Fruit fly (Drosophila melanogaster): ENCODE results near the gene CG10947.
A peak's percentile ranks its signal among the peaks of the same experiment; 100 is the strongest.
"Not testable (repeated sequence)": the region's sequence is repeated elsewhere in the genome, so short reads cannot be mapped to it uniquely, and the experiment has no call there.

Gene CG10947

DNA sequence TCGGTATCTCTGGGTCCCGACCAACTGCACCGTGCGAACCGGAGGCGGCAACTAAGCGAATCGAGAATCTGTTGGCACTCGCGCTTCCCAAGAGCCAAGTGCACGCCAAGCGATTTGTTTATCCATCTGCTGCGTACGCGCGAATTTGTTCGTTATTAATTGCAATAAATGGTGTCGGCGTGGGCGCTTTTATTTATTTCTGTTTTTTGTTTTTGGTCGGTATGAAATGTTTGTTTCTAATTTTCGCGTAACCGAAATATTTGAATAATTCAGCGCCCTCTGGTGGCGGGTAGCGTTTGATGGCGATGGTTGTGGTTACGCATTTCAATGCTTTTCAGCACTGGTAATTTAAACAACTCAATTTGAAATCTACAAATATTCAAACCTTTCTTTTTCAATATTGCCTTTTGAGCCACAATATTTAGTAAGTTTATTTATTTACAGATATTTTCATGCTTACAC, at the start of gene CG10947:
TSS of gene CG10947 (minus strand) at position 51 of the 462 bp plus-strand sequence.
- peak; percentile 60 for TF ChIP-seq toe (GFP tag; optimal IDR thresholded peaks at IDR 0.05)
- peak; percentile 59 for TF ChIP-seq Crg-1 (GFP tag; optimal IDR thresholded peaks at IDR 0.05)
- no peak for TF ChIP-seq CG11617 (GFP tag; optimal IDR thresholded peaks at IDR 0.05)
- TF ChIP-seq kay (GFP tag; ENCODE audit: borderline replicate concordance), result no peak
- TF ChIP-seq CG14711 (tag; optimal IDR thresholded peaks at IDR 0.05), result no peak
- TF ChIP-seq Hr96 (GFP tag; optimal IDR thresholded peaks at IDR 0.05), result peak; percentile 45
- no peak for TF ChIP-seq cnc (optimal IDR thresholded peaks at IDR 0.05)
- TF ChIP-seq bab1 (GFP tag; optimal IDR thresholded peaks at IDR 0.05), result peak; percentile 76
- TF ChIP-seq CG33017 (tag; optimal IDR thresholded peaks at IDR 0.05), result no peak
- no peak for TF ChIP-seq tj (GFP tag; optimal IDR thresholded peaks at IDR 0.05)
- TF ChIP-seq pad (GFP tag; optimal IDR thresholded peaks at IDR 0.05), result peak; percentile 24
- peak; percentile 79 for TF ChIP-seq CG1620 (GFP tag; optimal IDR thresholded peaks at IDR 0.05)
- peak; percentile 2 for TF ChIP-seq CG7045 (GFP tag; optimal IDR thresholded peaks at IDR 0.05)
- peak; percentile 40 for TF ChIP-seq ovo (GFP tag; optimal IDR thresholded peaks at IDR 0.05)
- TF ChIP-seq CG7101 (tag; optimal IDR thresholded peaks at IDR 0.05), result peak; percentile 46
- TF ChIP-seq cic (GFP tag; optimal IDR thresholded peaks at IDR 0.05), result no peak
- TF ChIP-seq Mnt (GFP tag; optimal IDR thresholded peaks at IDR 0.05), result peak; percentile 29
- peak; percentile 14 for TF ChIP-seq CG5204 (GFP tag; optimal IDR thresholded peaks at IDR 0.05)

DNA sequence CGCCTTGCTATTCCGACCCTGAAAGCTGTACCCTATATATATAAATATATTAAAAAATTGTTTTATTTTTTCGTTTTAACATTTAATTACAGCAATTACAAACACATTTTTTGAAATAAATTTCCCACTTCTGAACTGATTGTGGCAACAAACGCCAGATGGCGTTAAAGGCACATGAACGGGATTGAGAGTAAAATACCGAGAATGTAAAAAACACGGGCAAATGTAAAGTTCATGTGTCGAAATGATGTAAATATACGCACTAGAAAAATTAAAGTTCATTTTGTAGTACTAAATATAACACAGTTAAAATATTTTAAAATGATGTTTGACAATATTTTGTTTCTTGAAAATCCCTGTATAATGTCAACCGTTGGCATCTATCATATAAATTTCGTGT, 49.8 kb upstream of the CG10947 start:
- TF ChIP-seq CG33017 (tag; optimal IDR thresholded peaks at IDR 0.05), result no peak
- TF ChIP-seq toe (GFP tag; optimal IDR thresholded peaks at IDR 0.05), result no peak
- no peak for TF ChIP-seq cic (GFP tag; optimal IDR thresholded peaks at IDR 0.05)
- TF ChIP-seq CG11617 (GFP tag; optimal IDR thresholded peaks at IDR 0.05), result no peak
- TF ChIP-seq CG7045 (GFP tag; optimal IDR thresholded peaks at IDR 0.05), result no peak
- no peak for TF ChIP-seq Mnt (GFP tag; optimal IDR thresholded peaks at IDR 0.05)
- TF ChIP-seq kay (GFP tag; ENCODE audit: borderline replicate concordance), result no peak
- no peak for TF ChIP-seq CG1620 (GFP tag; optimal IDR thresholded peaks at IDR 0.05)
- TF ChIP-seq CG14711 (tag; optimal IDR thresholded peaks at IDR 0.05), result no peak
- no peak for TF ChIP-seq Clk (GFP tag; optimal IDR thresholded peaks at IDR 0.05)

DNA sequence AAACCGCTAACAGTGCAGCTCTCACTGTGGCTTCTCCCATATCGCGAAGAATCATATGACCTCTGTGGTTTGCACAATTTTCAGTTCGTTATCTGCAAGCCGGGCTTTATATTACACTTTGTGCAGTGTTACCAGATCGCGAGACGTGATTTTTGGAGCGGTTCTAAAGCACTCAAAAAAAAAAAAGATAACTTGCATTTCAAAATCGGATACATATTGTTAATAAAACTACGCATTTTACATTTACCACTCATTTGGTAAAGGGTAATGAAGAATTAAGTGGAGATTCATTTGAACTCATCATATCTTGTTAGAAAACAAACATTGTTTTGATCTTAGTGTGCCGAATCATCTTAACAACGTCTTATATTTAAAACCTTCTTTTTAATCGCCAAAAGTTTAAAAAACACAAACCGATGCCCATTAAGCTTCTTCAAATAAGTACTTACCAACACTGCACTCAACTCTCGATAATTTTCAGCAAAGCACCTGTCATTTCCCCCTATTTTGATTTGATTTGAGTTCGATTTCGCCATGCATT, 48.8 kb upstream of the CG10947 start, which contains the start of gene CG2493:
TSS of gene CG2493 (minus strand) at position 129 of the 541 bp plus-strand sequence.
- peak; percentile 21 for TF ChIP-seq toe (GFP tag; optimal IDR thresholded peaks at IDR 0.05)
- TF ChIP-seq bab1 (GFP tag; optimal IDR thresholded peaks at IDR 0.05), result no peak
- TF ChIP-seq CG5204 (GFP tag; optimal IDR thresholded peaks at IDR 0.05), result no peak
- no peak for TF ChIP-seq ovo (GFP tag; optimal IDR thresholded peaks at IDR 0.05)
- peak; percentile 20 for TF ChIP-seq CG12768 (GFP tag; optimal IDR thresholded peaks at IDR 0.05)
- peak; percentile 52 for TF ChIP-seq CG14711 (tag; optimal IDR thresholded peaks at IDR 0.05)
- peak; percentile 29 for TF ChIP-seq pad (GFP tag; optimal IDR thresholded peaks at IDR 0.05)
- peak; percentile 15 for TF ChIP-seq Hr96 (GFP tag; optimal IDR thresholded peaks at IDR 0.05)
- TF ChIP-seq tj (GFP tag; optimal IDR thresholded peaks at IDR 0.05), result peak; percentile 57

DNA sequence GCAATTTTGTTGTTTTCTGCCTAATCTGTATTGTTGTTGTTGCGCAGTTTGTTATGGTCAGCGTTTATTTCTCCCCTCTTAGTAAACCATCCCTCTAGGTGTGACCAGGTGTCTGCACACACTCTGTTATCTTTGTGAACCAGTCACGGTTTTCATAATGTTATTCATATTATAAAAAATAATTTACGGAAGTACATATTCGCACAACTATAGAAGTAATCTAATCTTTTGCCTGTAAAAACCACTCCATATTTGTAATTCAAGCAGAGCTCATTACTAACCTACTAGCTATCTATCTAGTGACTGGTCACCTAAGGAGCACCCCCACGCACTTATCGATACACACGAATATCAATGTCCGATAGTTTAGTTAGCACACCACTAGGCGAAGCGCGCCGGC, 44.4 kb upstream of the CG10947 start, which contains the start of the genes CG18858 and Cdc23:
TSS of gene CG18858 (minus strand) at position 101 of the 400 bp plus-strand sequence.
TSS of gene Cdc23 (plus strand) at position 368 of the 400 bp plus-strand sequence.
- not testable (repeated sequence) for TF ChIP-seq CG7101 (tag; optimal IDR thresholded peaks at IDR 0.05); Clk (GFP tag; optimal IDR thresholded peaks at IDR 0.05); Crg-1 (GFP tag; optimal IDR thresholded peaks at IDR 0.05)

DNA sequence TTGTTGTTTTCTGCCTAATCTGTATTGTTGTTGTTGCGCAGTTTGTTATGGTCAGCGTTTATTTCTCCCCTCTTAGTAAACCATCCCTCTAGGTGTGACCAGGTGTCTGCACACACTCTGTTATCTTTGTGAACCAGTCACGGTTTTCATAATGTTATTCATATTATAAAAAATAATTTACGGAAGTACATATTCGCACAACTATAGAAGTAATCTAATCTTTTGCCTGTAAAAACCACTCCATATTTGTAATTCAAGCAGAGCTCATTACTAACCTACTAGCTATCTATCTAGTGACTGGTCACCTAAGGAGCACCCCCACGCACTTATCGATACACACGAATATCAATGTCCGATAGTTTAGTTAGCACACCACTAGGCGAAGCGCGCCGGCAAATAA, 35.3 kb upstream of the CG10947 start, which contains the start of the genes CG31683 and CG31687:
TSS of gene CG31683 (minus strand) at position 101 of the 400 bp plus-strand sequence.
TSS of gene CG31687 (plus strand) at position 362 of the 400 bp plus-strand sequence.
- not testable (repeated sequence) for TF ChIP-seq CG7101 (tag; optimal IDR thresholded peaks at IDR 0.05); pad (GFP tag; optimal IDR thresholded peaks at IDR 0.05); toe (GFP tag; optimal IDR thresholded peaks at IDR 0.05)

DNA sequence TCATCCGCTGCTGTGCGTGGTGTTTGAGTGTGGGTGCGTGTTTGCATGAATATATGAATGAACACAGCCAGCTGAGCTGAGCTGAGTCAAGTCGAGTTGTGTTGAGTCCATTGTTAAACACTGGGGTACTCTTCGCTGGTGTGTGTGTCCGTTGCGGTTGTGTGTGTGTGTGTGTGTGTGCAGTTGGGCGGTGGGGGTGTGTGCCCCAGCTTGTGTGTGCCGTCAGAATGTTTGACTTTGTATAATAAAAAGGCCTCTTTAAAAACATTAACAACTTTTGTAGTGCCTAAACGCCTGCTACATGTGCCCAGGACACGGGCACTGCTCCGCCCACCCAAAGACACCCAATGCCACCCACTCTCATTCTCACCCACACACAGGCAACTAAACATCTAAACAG, 23.9 kb upstream of the CG10947 start:
- TF ChIP-seq toe (GFP tag; optimal IDR thresholded peaks at IDR 0.05) (no peak), cic (GFP tag; optimal IDR thresholded peaks at IDR 0.05) (no peak), CG11617 (GFP tag; optimal IDR thresholded peaks at IDR 0.05) (no peak), CG7101 (tag; optimal IDR thresholded peaks at IDR 0.05) (no peak), CG12768 (GFP tag; optimal IDR thresholded peaks at IDR 0.05) (no peak)

DNA sequence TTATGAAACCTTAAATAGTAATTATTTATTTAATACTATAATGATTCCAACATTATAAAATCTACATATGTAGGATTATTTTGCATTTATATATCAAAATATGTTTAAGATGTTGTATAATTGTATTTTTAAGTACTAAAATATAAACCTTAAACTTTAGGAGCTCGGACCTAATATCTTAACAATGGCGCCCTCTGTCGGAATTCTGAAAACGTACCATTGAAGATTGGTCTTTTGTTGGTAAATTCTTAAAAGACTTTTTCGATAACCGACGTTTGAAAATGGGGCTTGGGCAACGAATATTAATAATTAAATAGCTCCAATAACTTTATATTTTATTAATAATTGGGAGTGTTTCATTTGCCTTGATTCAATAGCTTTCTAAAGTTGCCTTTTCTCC, 23.3 kb upstream of the CG10947 start:
- no peak for TF ChIP-seq CG33017 (tag; optimal IDR thresholded peaks at IDR 0.05)
- no peak for TF ChIP-seq pad (GFP tag; optimal IDR thresholded peaks at IDR 0.05)
- TF ChIP-seq CG11617 (GFP tag; optimal IDR thresholded peaks at IDR 0.05), result no peak
- TF ChIP-seq CG14711 (tag; optimal IDR thresholded peaks at IDR 0.05), result no peak
- TF ChIP-seq tj (GFP tag; optimal IDR thresholded peaks at IDR 0.05), result no peak
- TF ChIP-seq Mnt (GFP tag; optimal IDR thresholded peaks at IDR 0.05), result no peak
- no peak for TF ChIP-seq ovo (GFP tag; optimal IDR thresholded peaks at IDR 0.05)
- TF ChIP-seq kay (GFP tag; ENCODE audit: borderline replicate concordance), result no peak
- TF ChIP-seq toe (GFP tag; optimal IDR thresholded peaks at IDR 0.05), result no peak
- no peak for TF ChIP-seq CG7045 (GFP tag; optimal IDR thresholded peaks at IDR 0.05)
- no peak for TF ChIP-seq cnc (optimal IDR thresholded peaks at IDR 0.05)
